Worm (Caenorhabditis elegans) whole organism, L3 larva: ENCODE measurements around the gene spr-3.

ENCODE experiments used
- R02D3.7 ChIP-seq: fragments of 150-350 bp; optimal IDR thresholded peaks from 2 replicates; lab custom pipeline; 2014; ENCODE audit warnings: missing biosample characterization, missing genetic modification characterization
- elt-2 ChIP-seq: sonication (generic microtip); optimal IDR thresholded peaks from 2 replicates; lab custom pipeline; 2016; ENCODE audit warnings: missing genetic modification reagents, mild to moderate bottlenecking, missing genetic modification characterization, missing compliant biosample characterization
- elt-3 ChIP-seq, 3 experiments: fragments of 150-350 bp in 1 of 3; sonication (generic microtip) in 2 of 3; optimal IDR thresholded peaks; 2 replicates in 2 of 3; 4 replicates in 1 of 3; lab custom pipeline; 2014 to 2017; ENCODE audit warnings: missing biosample characterization in 3 of 3, missing genetic modification characterization in 3 of 3
- jun-1 ChIP-seq: fragments of 150-350 bp; optimal IDR thresholded peaks from 2 replicates; lab custom pipeline; 2014; ENCODE audit warnings: missing biosample characterization, missing genetic modification reagents, missing genetic modification characterization
- lin-39 ChIP-seq: fragments of 150-350 bp; optimal IDR thresholded peaks from 2 replicates; lab custom pipeline; 2018; ENCODE audit warnings: missing biosample characterization, missing genetic modification reagents, missing genetic modification characterization
- mdl-1 ChIP-seq: fragments of 150-350 bp; optimal IDR thresholded peaks from 2 replicates; lab custom pipeline; 2014; ENCODE audit warnings: missing biosample characterization, missing genetic modification characterization
- nhr-43 ChIP-seq: sonication (generic microtip); optimal IDR thresholded peaks from 2 replicates; lab custom pipeline; 2016; ENCODE audit warnings: mild to moderate bottlenecking, missing genetic modification characterization, missing compliant biosample characterization; ENCODE audit not compliant: poor library complexity, severe bottlenecking
- pha-4 ChIP-seq: fragments of 150-350 bp; optimal IDR thresholded peaks from 2 replicates; lab custom pipeline; 2014; ENCODE audit warnings: missing biosample characterization, missing genetic modification reagents, missing genetic modification characterization
- pqm-1 ChIP-seq: fragments of 150-350 bp; optimal IDR thresholded peaks from 2 replicates; lab custom pipeline; 2017; ENCODE audit warnings: missing biosample characterization, missing genetic modification characterization, inconsistent platforms
- tbx-2 ChIP-seq: sonication (generic microtip); optimal IDR thresholded peaks from 2 replicates; lab custom pipeline; 2016; ENCODE audit warnings: mild to moderate bottlenecking, missing genetic modification characterization, missing compliant biosample characterization

Gene spr-3

DNA sequence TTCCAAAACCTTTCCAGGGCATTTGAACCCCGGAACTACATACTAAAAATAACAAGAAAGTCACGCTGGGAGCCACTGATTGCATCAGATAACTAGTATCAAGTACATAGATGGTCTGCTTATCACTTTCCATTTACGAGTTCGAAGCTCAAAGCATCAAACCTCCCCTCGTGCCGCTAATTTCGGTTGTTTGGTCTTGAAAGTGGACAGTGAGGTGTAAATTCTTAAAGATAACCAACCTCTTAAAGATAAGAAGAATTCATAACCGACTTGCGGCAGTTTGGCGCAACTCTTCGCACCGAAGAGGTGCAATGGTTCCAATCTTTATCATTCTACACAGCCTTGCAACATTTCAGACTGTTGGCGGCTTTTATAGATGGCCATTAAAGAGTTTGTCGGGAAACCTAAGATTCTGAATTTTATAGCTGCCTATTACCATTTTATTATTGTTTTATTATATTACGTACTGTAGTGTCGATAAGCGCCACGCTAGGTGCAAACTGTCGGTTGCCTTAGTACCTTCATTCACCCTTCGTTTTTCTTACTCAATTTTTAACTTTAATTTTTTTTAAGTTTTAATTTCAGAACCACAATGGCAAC is 50.9 kb downstream of the spr-3 start, which contains the start of gene amt-4:
Gene amt-4, plus strand, starts transcription at position 586 of the 600 bp plus-strand sequence.
- TF ChIP-seq jun-1 (peak; percentile 78), pha-4 (tag; lab: Kevin White, UChicago) (peak; percentile 62), R02D3.7 (tag; lab: Kevin White, UChicago) (no peak), elt-2 (tag; lab: Kevin White, UChicago) (peak; percentile 98), nhr-43 (tag; lab: Kevin White, UChicago) (no peak), mdl-1 (tag; lab: Kevin White, UChicago) (peak; percentile 15), lin-39 (no peak), pqm-1 (tag; lab: Kevin White, UChicago) (peak; percentile 94), elt-3 (tag; optimal IDR thresholded peaks at IDR 0.05; lab: Kevin White, UChicago) (no peak), tbx-2 (tag; lab: Kevin White, UChicago) (no peak)
